Worm (Caenorhabditis elegans) whole organism, midembryonic: ENCODE data around the gene W06F12.2.

Source experiments
- T22C8.4 ChIP-seq: fragments of 200-800 bp; sonication (Bioruptor generic); IDR thresholded peaks from 2 replicates; pipeline ENCODE4 v1.3.6; 2022; ENCODE audit warnings: missing genetic modification characterization, missing compliant biosample characterization
- cog-1 ChIP-seq: sonication (generic microtip); optimal IDR thresholded peaks from 2 replicates; lab custom pipeline; 2016; ENCODE audit warnings: missing genetic modification characterization, missing compliant biosample characterization
- flt-1 ChIP-seq: fragments of 200-800 bp; sonication (Bioruptor generic); IDR thresholded peaks from 2 replicates; pipeline ENCODE4 v1.3.6; 2022; ENCODE audit warnings: missing genetic modification characterization, missing compliant biosample characterization
- klf-2 ChIP-seq: fragments of 200-800 bp; sonication (Bioruptor generic); conservative IDR thresholded peaks from 2 replicates; pipeline ENCODE4 v1.3.6; 2022; ENCODE audit warnings: missing genetic modification reagents, missing genetic modification characterization, missing compliant biosample characterization
- med-1 ChIP-seq: sonication (generic microtip); optimal IDR thresholded peaks from 2 replicates; lab custom pipeline; 2017; ENCODE audit warnings: missing genetic modification characterization, mild to moderate bottlenecking, missing compliant biosample characterization, antibody characterized with exemption, missing genetic modification reagents; ENCODE audit not compliant: insufficient read depth
- ref-1 ChIP-seq: fragments of 200-800 bp; sonication (Bioruptor generic); conservative IDR thresholded peaks from 2 replicates; pipeline ENCODE4 v1.3.6; 2022; ENCODE audit warnings: missing genetic modification reagents, missing genetic modification characterization, missing compliant biosample characterization
- tab-1 ChIP-seq: fragments of 200-800 bp; sonication (Bioruptor generic); IDR thresholded peaks from 2 replicates; pipeline ENCODE4 v1.3.6; 2022; ENCODE audit warnings: missing genetic modification characterization, missing compliant biosample characterization
- ztf-23 ChIP-seq: fragments of 200-800 bp; sonication (Bioruptor generic); IDR thresholded peaks from 2 replicates; pipeline ENCODE4 v1.3.6; 2022; ENCODE audit warnings: missing genetic modification reagents, missing genetic modification characterization, missing compliant biosample characterization
- ztf-29 ChIP-seq: fragments of 200-800 bp; sonication (Bioruptor generic); IDR thresholded peaks from 2 replicates; pipeline ENCODE4 v1.3.6; 2022; ENCODE audit warnings: missing genetic modification reagents, missing genetic modification characterization, missing compliant biosample characterization

W06F12.2 gene

ce11 chrIII:13721944-13722343 is 9.5 kb downstream of the W06F12.2 start:
- TF ChIP-seq ref-1 (GFP tag; lab: Robert Waterston, UW) (no peak), T22C8.4 (no peak), flt-1 (no peak), med-1 (no peak), tab-1 (GFP tag; lab: Robert Waterston, UW) (no peak), ztf-23 (GFP tag; lab: Robert Waterston, UW) (no peak), ztf-29 (no peak), cog-1 (tag; lab: Kevin White, UChicago) (no peak), klf-2 (GFP tag; lab: Robert Waterston, UW) (no peak)

ce11 chrIII:13721066-13721465 is 10.4 kb downstream of the W06F12.2 start:
- peak; percentile 48; the same call in 1 of the 2 replicates for TF ChIP-seq ztf-23 (GFP tag; lab: Robert Waterston, UW)
- TF ChIP-seq ztf-29: no peak
- TF ChIP-seq med-1: no peak
- peak; percentile 22 for TF ChIP-seq cog-1 (tag; lab: Kevin White, UChicago)
- no peak for TF ChIP-seq T22C8.4
- peak; percentile 80 for TF ChIP-seq flt-1
- no peak; the same call in 1 of the 2 replicates for TF ChIP-seq klf-2 (GFP tag; lab: Robert Waterston, UW)
- TF ChIP-seq ref-1 (GFP tag; lab: Robert Waterston, UW): no peak
- TF ChIP-seq tab-1 (GFP tag; lab: Robert Waterston, UW): peak; percentile 73; the same call in 1 of the 2 replicates

DNA sequence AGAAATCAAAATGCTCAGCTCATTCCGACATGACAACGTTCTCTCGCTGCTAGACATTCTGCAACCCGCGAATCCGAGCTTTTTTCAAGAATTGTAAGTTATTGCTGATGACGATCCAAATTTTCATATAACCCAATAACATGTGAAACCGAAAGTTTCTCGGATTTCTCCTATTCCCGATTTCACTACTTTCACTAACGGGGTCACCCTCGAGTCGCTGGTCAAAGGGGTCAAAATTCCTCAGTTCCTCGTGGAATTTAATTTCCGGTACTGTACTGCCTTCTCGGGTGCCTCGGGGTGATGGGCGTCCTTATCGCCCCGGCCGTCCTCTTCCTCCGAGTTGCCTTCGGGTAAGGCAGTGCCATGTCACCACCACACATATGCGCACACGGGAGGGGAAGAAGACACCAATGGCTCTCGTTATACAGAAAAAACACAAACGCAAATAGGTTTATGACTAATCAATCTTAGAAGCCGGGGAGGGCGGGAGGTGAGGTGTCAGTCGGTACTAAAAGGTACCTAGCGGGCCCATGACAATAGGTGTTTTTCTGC is 11.2 kb downstream of the W06F12.2 start:
- TF ChIP-seq flt-1 (peak; percentile 55; the same call in 1 of the 2 replicates), cog-1 (tag; lab: Kevin White, UChicago) (peak; percentile 4), ztf-23 (GFP tag; lab: Robert Waterston, UW) (no peak), tab-1 (GFP tag; lab: Robert Waterston, UW) (peak; percentile 59; the same call in 1 of the 2 replicates)

DNA sequence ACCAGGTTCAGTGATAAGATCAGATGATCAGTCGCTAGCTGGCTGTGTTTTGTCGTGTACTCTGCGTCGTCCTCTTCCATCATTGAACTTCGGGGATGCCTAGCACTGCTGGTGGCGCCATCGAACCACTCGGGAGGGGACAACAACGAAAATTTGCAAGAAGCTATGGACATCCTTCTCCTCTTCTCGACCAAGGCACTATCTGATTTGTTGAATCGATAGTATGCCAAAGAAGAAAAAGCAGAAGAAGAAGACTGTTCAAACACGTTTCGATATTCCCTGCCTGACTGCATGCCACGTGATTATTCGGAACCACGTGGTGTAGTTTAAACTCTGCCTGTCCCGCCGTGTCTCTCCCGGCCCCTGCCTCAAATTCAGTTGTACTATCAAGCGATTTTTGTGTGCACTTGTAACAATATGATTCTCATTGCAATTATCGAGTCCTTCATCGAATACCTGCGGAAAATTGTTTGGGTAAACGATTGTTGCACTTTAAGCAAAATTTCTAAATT is 12.2 kb downstream of the W06F12.2 start:
- no peak for TF ChIP-seq flt-1
- no peak for TF ChIP-seq med-1
- TF ChIP-seq cog-1 (tag; lab: Kevin White, UChicago): no peak
- no peak for TF ChIP-seq ztf-23 (GFP tag; lab: Robert Waterston, UW)
- TF ChIP-seq T22C8.4: no peak
- no peak for TF ChIP-seq klf-2 (GFP tag; lab: Robert Waterston, UW)

DNA sequence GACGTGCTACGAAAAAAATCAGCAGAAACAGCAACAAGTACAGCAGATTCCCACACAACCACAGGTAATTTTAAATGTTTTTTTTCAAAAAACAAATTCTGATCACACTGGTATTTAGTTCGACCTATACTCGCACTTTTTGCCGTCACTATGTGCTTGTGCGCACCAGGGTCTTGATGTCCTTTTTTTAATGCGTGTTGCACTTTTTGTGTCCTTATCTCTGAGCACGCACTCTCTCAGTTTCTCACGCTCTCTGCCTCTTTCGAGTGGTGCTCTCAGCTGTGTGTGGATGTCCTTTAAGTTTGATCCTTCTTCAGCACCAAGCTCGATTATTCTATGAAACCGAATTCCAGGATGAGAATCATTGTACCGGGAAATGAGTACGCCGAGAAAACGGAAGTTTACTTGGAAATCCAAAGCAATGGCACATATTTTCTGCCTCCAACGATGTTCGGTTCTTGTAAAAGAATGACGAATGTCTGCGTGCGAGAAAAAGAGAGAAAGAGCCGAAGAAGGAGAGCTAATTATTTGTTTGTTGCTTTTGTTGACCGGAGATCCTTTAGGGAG is 13.0 kb downstream of the W06F12.2 start:
- TF ChIP-seq ztf-23 (GFP tag; lab: Robert Waterston, UW): no peak
- TF ChIP-seq klf-2 (GFP tag; lab: Robert Waterston, UW): no peak
- TF ChIP-seq T22C8.4: no peak
- no peak for TF ChIP-seq ztf-29
- no peak for TF ChIP-seq tab-1 (GFP tag; lab: Robert Waterston, UW)
- TF ChIP-seq ref-1 (GFP tag; lab: Robert Waterston, UW): no peak; the same call in 1 of the 2 replicates
- no peak for TF ChIP-seq med-1
- no peak for TF ChIP-seq cog-1 (tag; lab: Kevin White, UChicago)
- no peak for TF ChIP-seq flt-1

DNA sequence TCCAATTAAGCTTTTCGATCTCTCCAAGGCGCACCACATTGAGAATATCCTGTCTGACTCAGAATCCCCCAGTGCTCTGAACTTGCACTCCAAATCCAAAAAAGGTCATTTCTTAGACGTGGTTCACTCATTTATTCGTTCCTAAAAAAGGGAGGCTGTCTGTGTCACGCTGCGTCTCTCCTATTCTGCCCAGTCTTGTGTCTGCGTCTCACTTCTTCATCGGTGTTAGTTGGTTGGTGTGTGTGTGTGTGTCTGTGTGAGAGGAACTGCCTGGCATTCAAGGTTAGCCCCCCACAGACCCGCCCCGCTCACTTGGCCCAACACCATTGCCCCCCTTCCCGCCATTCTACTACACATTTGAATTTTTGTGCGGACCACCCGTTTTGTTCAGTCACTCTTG is 14.0 kb downstream of the W06F12.2 start:
- TF ChIP-seq ztf-29 (no peak), klf-2 (GFP tag; lab: Robert Waterston, UW) (no peak), ref-1 (GFP tag; lab: Robert Waterston, UW) (no peak), tab-1 (GFP tag; lab: Robert Waterston, UW) (0 out of 2 replicates have a peak, but pooled peaks have one; percentile 73), flt-1 (peak; percentile 82), ztf-23 (GFP tag; lab: Robert Waterston, UW) (peak; percentile 55; the same call in 1 of the 2 replicates)

ce11 chrIII:13716831-13717230 is 14.7 kb downstream of the W06F12.2 start:
- TF ChIP-seq ref-1 (GFP tag; lab: Robert Waterston, UW) (no peak), flt-1 (no peak), T22C8.4 (no peak), ztf-23 (GFP tag; lab: Robert Waterston, UW) (no peak), klf-2 (GFP tag; lab: Robert Waterston, UW) (no peak), ztf-29 (no peak), med-1 (no peak), cog-1 (tag; lab: Kevin White, UChicago) (no peak), tab-1 (GFP tag; lab: Robert Waterston, UW) (no peak)

DNA sequence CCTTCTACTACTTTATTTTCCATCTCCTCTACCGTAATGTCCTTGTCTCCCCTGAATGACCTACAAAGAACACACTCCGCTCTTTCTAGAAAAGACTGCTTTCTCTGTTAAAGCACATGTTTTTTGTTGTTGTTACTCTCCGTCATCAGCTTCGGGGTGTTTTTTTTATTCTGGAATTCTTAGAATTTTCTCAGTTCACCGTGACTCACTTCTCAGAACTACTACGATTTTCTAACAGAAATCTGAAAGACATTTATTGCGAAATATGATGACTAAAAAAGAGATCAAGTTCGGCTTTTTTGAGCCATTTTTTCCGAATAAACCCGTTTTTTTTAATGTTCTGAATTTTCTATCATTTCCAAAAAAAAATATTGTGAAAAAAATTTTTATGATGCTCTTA is 15.2 kb downstream of the W06F12.2 start:
- TF ChIP-seq med-1: no peak
- TF ChIP-seq ztf-29: no peak
- TF ChIP-seq tab-1 (GFP tag; lab: Robert Waterston, UW): no peak
- no peak for TF ChIP-seq klf-2 (GFP tag; lab: Robert Waterston, UW)
- no peak for TF ChIP-seq T22C8.4
- TF ChIP-seq cog-1 (tag; lab: Kevin White, UChicago): no peak
- TF ChIP-seq flt-1: no peak
- no peak for TF ChIP-seq ref-1 (GFP tag; lab: Robert Waterston, UW)
- TF ChIP-seq ztf-23 (GFP tag; lab: Robert Waterston, UW): no peak

DNA sequence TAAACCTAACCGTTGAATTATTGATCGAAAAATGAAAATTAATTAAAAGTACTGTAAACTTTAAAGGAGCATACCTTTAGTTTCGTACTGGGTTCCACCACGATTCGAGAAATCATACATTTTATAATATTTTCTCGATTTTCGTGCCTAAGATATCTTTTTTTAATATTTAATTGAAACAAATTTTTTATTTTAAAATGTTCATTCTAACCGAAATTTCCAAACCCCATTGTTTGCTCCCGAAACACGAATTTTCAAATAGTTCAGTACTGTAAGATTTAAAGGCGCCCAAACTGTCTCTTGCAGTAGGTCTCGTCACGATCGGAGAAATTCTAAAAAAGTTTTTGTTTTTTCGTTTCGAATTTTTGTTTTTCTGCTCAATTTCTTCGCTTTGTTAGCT is 16.5 kb downstream of the W06F12.2 start:
- TF ChIP-seq tab-1 (GFP tag; lab: Robert Waterston, UW) (no peak), ztf-23 (GFP tag; lab: Robert Waterston, UW) (no peak), ref-1 (GFP tag; lab: Robert Waterston, UW) (no peak), med-1 (no peak), T22C8.4 (no peak), ztf-29 (no peak), cog-1 (tag; lab: Kevin White, UChicago) (no peak), klf-2 (GFP tag; lab: Robert Waterston, UW) (no peak), flt-1 (no peak)

DNA sequence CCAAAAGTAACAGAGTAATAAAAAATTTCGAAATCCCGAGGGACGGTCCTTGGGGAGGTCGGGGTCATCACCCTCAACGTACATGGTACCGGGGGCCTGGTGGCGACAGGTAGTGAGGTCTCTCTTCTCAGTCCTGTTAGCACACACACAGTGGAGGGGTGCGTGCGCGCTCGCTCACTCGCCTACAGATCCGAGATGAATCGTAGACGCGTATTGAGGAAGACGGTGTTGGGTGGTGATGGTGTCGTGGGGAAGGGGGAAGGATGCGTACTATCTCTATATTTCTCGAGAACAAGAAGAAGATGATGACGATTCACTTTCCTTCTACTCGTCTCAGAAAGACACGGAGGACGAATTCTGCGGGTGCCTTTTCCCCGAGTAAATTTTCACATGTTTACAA is 17.7 kb downstream of the W06F12.2 start:
- TF ChIP-seq med-1: no peak
- 0 out of 2 replicates have a peak, but pooled peaks have one; percentile 47 for TF ChIP-seq flt-1
- no peak for TF ChIP-seq ref-1 (GFP tag; lab: Robert Waterston, UW)
